Worm (Caenorhabditis elegans) whole organism, early embryonic: ENCODE measurements around the gene F19B10.6.

Experiments
- B0310.2 ChIP-seq: sonication (generic microtip); optimal IDR thresholded peaks from 2 replicates; lab custom pipeline; 2016; ENCODE audit warnings: mild to moderate bottlenecking, missing genetic modification characterization, missing compliant biosample characterization
- F13C5.2 ChIP-seq: sonication (generic microtip); optimal IDR thresholded peaks from 2 replicates; lab custom pipeline; 2017; ENCODE audit warnings: mild to moderate bottlenecking, missing genetic modification characterization, inconsistent platforms, missing compliant biosample characterization
- aly-1 ChIP-seq: sonication (generic microtip); optimal IDR thresholded peaks from 2 replicates; lab custom pipeline; 2016; ENCODE audit warnings: missing genetic modification characterization, missing compliant biosample characterization
- ama-1 ChIP-seq: fragments of 150-350 bp; optimal IDR thresholded peaks from 2 replicates; lab custom pipeline; 2014
- ets-7 ChIP-seq: sonication (generic microtip); optimal IDR thresholded peaks from 2 replicates; lab custom pipeline; 2016; ENCODE audit warnings: missing genotype, missing genetic modification characterization, missing compliant biosample characterization
- flt-1 ChIP-seq: fragments of 200-800 bp; sonication (Bioruptor generic); IDR thresholded peaks from 2 replicates; pipeline ENCODE4 v1.3.6; 2022; ENCODE audit warnings: missing genetic modification characterization, missing compliant biosample characterization
- hmbx-1 ChIP-seq: sonication (generic microtip); optimal IDR thresholded peaks from 2 replicates; lab custom pipeline; 2016; ENCODE audit warnings: mild to moderate bottlenecking, missing genetic modification characterization, missing compliant biosample characterization
- pes-1 ChIP-seq: fragments of 200-800 bp; sonication (Bioruptor generic); IDR thresholded peaks from 2 replicates; pipeline ENCODE4 v1.3.6; 2022; ENCODE audit warnings: missing genetic modification reagents, missing genetic modification characterization, missing compliant biosample characterization
- tbx-11 ChIP-seq: fragments of 200-800 bp; sonication (Bioruptor generic); IDR thresholded peaks from 2 replicates; pipeline ENCODE4 v1.3.6; 2022; ENCODE audit warnings: missing genetic modification characterization, missing compliant biosample characterization
- tbx-37 ChIP-seq: fragments of 200-800 bp; sonication (Bioruptor generic); conservative IDR thresholded peaks from 2 replicates; pipeline ENCODE4 v1.3.6; 2022; ENCODE audit warnings: missing genetic modification reagents, missing genetic modification characterization, missing compliant biosample characterization
- tra-4 ChIP-seq: sonication (generic microtip); optimal IDR thresholded peaks from 2 replicates; lab custom pipeline; 2017; ENCODE audit warnings: missing genetic modification characterization, missing compliant biosample characterization

ce11 chrII:3705320-3705719 is 41.6 kb upstream of the F19B10.6 start, which contains the start of gene srx-108:
- TF ChIP-seq flt-1 (GFP tag; lab: Robert Waterston, UW) (no peak), tbx-37 (GFP tag; lab: Robert Waterston, UW) (no peak), aly-1 (tag; lab: Kevin White, UChicago) (no peak), hmbx-1 (tag; lab: Kevin White, UChicago) (no peak), B0310.2 (tag; lab: Kevin White, UChicago) (no peak), ama-1 (lab: Kevin White, UChicago) (no peak), tra-4 (no peak), tbx-11 (no peak), pes-1 (GFP tag; lab: Robert Waterston, UW) (no peak), ets-7 (tag; lab: Kevin White, UChicago) (no peak), F13C5.2 (no peak)
